Worm (Caenorhabditis elegans): ENCODE results near the gene K07F5.22.
A peak's percentile ranks its signal among the peaks of the same experiment; 100 is the strongest.
"Not testable (repeated sequence)": the region's sequence is repeated elsewhere in the genome, so short reads cannot be mapped to it uniquely, and the experiment has no call there.

K07F5.22 gene

ce11 chrIV:9837349-9837748 is 27.5 kb upstream of the K07F5.22 start, which contains the start of gene msp-10:
msp-10 (plus strand) TSS chrIV:9837649.
- TF ChIP-seq ztf-11, mdl-1, lsy-2 (tag; optimal IDR thresholded peaks at IDR 0.05): not testable (repeated sequence)

DNA sequence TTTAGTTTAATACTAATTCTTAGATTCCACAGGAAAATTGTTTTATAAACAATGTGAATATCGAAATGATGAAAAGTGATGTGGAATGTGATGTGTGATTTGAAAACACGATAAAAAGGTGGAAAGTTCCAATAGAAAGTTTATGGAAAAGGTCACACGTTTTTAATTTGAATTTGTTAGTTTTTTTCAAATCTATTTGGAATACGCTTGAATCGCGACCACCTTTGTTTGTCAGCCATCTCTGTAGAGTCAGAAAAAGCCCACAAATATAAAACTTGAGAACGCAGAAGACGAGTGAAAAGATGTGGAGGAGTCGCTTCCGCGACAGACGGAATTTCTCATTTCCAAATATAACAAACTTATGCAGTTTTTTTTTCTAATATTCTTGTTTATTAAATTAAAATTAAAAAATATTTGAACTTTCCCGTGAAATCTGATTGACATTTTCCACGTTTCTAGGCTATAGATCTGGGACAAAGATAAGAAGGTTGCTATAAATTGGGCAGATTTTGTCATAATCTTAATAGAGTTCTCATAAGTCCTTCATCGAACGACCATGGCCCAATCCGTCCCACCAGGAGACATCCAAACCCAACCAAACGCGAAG is 23.8 kb upstream of the K07F5.22 start, which contains the start of the genes kin-24 and msp-56:
Gene kin-24 (minus strand): TSS at position 101 of the 607 bp plus-strand sequence.
Gene msp-56 (plus strand): TSS at position 557 of the 607 bp plus-strand sequence.
- no peak for TF ChIP-seq unc-30 (tag; optimal IDR thresholded peaks at IDR 0.05)
- TF ChIP-seq jun-1 (tag; optimal IDR thresholded peaks at IDR 0.05) = no peak
- TF ChIP-seq nhr-77 (tag; optimal IDR thresholded peaks at IDR 0.05) = no peak
- no peak for TF ChIP-seq aly-2 (tag; optimal IDR thresholded peaks at IDR 0.05)
- no peak for TF ChIP-seq nhr-20 (tag; optimal IDR thresholded peaks at IDR 0.05)
- TF ChIP-seq nhr-19 (GFP tag; conservative IDR thresholded peaks at IDR 0.05) = no peak

- TF ChIP-seq vab-15 (tag; optimal IDR thresholded peaks at IDR 0.05) (no peak), tbx-2 (tag; optimal IDR thresholded peaks at IDR 0.05) (no peak)
Observed at ce11 chrIV:9842071-9842470, 22.8 kb upstream of the K07F5.22 start, which contains the start of gene K07F5.17. K07F5.17 (plus strand) TSS chrIV:9842371.

DNA sequence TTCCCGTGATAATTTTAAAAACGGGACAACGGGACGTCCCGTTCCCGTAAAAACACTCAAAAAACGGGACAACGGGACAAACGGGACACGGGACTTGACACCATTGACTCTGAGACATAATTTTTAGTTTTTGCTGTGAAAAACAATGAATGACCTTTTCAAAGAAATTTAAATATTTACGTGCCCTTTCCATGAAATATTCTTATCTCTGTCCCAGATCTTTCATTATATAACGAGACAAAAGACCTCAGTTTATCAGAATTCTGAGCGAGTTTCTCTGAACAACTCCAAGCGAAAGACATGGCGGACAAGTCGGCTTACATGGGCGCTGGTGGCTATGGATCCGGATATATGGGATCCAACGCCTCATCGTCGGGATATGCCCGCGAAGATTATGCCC is 21.1 kb upstream of the K07F5.22 start, which contains the start of gene nspd-2:
Gene nspd-2 (plus strand): TSS at position 301 of the 400 bp plus-strand sequence.
- no peak for TF ChIP-seq unc-30 (tag; optimal IDR thresholded peaks at IDR 0.05)
- TF ChIP-seq sup-37 (GFP tag; optimal IDR thresholded peaks at IDR 0.05) = no peak
- TF ChIP-seq dpl-1 (GFP tag; optimal IDR thresholded peaks at IDR 0.05) = no peak
- no peak for TF ChIP-seq elt-3 (tag; optimal IDR thresholded peaks at IDR 0.05)
- TF ChIP-seq nhr-20 (tag; optimal IDR thresholded peaks at IDR 0.05) = no peak
- TF ChIP-seq C34B4.2 (tag; optimal IDR thresholded peaks at IDR 0.05) = no peak
- TF ChIP-seq aly-2 (tag; optimal IDR thresholded peaks at IDR 0.05) = no peak
- TF ChIP-seq lin-35 (GFP tag; optimal IDR thresholded peaks at IDR 0.05) = no peak
- no peak for TF ChIP-seq alr-1 (tag; optimal IDR thresholded peaks at IDR 0.05; ENCODE audit: borderline replicate concordance)
- TF ChIP-seq hlh-4 (tag; optimal IDR thresholded peaks at IDR 0.05) = no peak
- no peak for TF ChIP-seq fkh-4 (tag; optimal IDR thresholded peaks at IDR 0.05; ENCODE audit: borderline replicate concordance)
- no peak for TF ChIP-seq C04F5.9 (tag; optimal IDR thresholded peaks at IDR 0.05)
- no peak for TF ChIP-seq unc-86 (tag; optimal IDR thresholded peaks at IDR 0.05)
- no peak for TF ChIP-seq ama-1 (optimal IDR thresholded peaks at IDR 0.05)
- TF ChIP-seq tbx-2 (tag; optimal IDR thresholded peaks at IDR 0.05) = no peak
- TF ChIP-seq jun-1 (tag; optimal IDR thresholded peaks at IDR 0.05) = no peak
- TF ChIP-seq nhr-47 (tag; optimal IDR thresholded peaks at IDR 0.05) = no peak

DNA sequence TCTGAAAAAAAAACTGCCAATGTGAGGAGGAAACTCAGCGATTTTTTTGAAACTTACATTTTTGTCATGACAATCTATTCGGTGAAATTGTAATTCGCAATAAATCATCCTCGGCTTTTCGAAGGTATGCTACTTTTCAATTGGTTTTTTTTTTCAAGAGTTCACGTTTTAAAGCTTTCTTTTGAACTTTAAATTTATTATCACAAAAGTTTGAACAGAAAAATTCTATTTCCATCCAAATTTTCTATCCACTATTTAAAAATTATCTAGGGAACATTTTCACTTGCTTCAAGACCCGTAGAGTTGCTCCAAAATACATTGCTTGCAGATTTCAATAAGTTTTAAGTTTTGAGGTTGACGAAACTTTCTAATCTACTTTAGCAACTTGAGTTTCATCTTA is 18.3 kb upstream of the K07F5.22 start, which contains the start of gene K07F5.6:
Gene K07F5.6 (minus strand): TSS at position 101 of the 400 bp plus-strand sequence.
- no peak for TF ChIP-seq nhr-12 (tag; optimal IDR thresholded peaks at IDR 0.05)
- no peak for TF ChIP-seq efl-1 (optimal IDR thresholded peaks at IDR 0.05)
- peak in 1 of 2 experiments; percentile 64 for TF ChIP-seq efl-1 (GFP tag; optimal IDR thresholded peaks at IDR 0.05 in 1 of 2)

- TF ChIP-seq ces-1 (GFP tag; optimal IDR thresholded peaks at IDR 0.05) (no peak), ama-1 (optimal IDR thresholded peaks at IDR 0.05) (no peak), elt-2 (tag; optimal IDR thresholded peaks at IDR 0.05) (no peak), ceh-90 (tag; optimal IDR thresholded peaks at IDR 0.05) (no peak), nhr-20 (tag; optimal IDR thresholded peaks at IDR 0.05) (no peak)
Observed at ce11 chrIV:9848075-9848474, 16.8 kb upstream of the K07F5.22 start, which contains the start of gene K07F5.7. K07F5.7 (minus strand) TSS chrIV:9848175.

DNA sequence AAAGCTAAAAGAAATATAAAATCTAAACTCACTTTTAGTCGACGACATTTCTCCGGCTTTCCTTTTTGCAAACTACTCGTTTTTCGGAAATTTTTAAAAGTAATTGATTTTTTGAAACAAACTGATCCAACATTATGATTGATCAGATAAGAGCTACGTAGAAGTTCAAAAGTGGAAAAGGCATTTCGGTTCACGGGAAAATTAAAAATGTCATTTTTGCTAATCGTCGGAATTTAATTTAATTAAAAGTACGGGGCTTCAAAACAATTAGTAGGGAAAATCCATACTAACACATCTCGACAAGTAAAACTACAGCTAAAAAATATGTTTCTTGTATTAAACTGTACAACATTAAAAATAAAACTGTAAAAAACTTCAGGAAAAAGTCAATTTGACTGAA is 15.3 kb upstream of the K07F5.22 start, which contains the start of gene K07F5.8:
Gene K07F5.8 (minus strand): TSS at position 101 of the 400 bp plus-strand sequence.
- no peak for TF ChIP-seq hlh-17 (GFP tag; optimal IDR thresholded peaks at IDR 0.05; ENCODE audit: borderline replicate concordance)
- TF ChIP-seq sup-37 (GFP tag; optimal IDR thresholded peaks at IDR 0.05) = no peak
- no peak for TF ChIP-seq ceh-8 (GFP tag; optimal IDR thresholded peaks at IDR 0.05)
- no peak for TF ChIP-seq jun-1 (tag; optimal IDR thresholded peaks at IDR 0.05)
- TF ChIP-seq skn-1 (tag; optimal IDR thresholded peaks at IDR 0.05) = no peak
- no peak for TF ChIP-seq hpl-2 (GFP tag; optimal IDR thresholded peaks at IDR 0.05)
- TF ChIP-seq swsn-7 (tag; optimal IDR thresholded peaks at IDR 0.05) = no peak
- TF ChIP-seq irx-1 (tag; optimal IDR thresholded peaks at IDR 0.05) = no peak
- TF ChIP-seq elt-3 (tag; optimal IDR thresholded peaks at IDR 0.05) = no peak
- TF ChIP-seq ceh-82 (tag; optimal IDR thresholded peaks at IDR 0.05) = no peak
- TF ChIP-seq ztf-4 (tag; optimal IDR thresholded peaks at IDR 0.05) = no peak
- TF ChIP-seq nhr-20 (tag; optimal IDR thresholded peaks at IDR 0.05) = no peak
- TF ChIP-seq sptf-1 (tag; optimal IDR thresholded peaks at IDR 0.05) = no peak
- TF ChIP-seq mep-1 (tag; optimal IDR thresholded peaks at IDR 0.05) = no peak
- no peak for TF ChIP-seq fos-1 (tag; optimal IDR thresholded peaks at IDR 0.05)
